Worm (Caenorhabditis elegans): ENCODE measurements around the gene cit-1.2.

The cit-1.2 gene

ce11 chrIII:7977224-7977623 lies 33.3 kb upstream of the cit-1.2 start (continued):
- no peak for TF ChIP-seq snpc-1.1 (tag; optimal IDR thresholded peaks at IDR 0.05; ENCODE audit: insufficient read depth)
- TF ChIP-seq athp-1 (tag; optimal IDR thresholded peaks at IDR 0.05): no peak
- no peak for TF ChIP-seq B0019.2 (GFP tag; conservative IDR thresholded peaks at IDR 0.05)
- no peak for TF ChIP-seq snpc-4 (GFP tag; optimal IDR thresholded peaks at IDR 0.05)
- TF ChIP-seq snpc-4 (tag; optimal IDR thresholded peaks at IDR 0.05): peak in 1 of 4 experiments; percentile 22
- 0 out of 2 replicates have a peak, but pooled peaks have one; percentile 52 for TF ChIP-seq K11D2.4 (GFP tag; IDR thresholded peaks at IDR 0.05)
- peak; percentile 6 for TF ChIP-seq die-1 (tag; optimal IDR thresholded peaks at IDR 0.05)
- peak; percentile 63 for TF ChIP-seq nfyb-1 (GFP tag; IDR thresholded peaks at IDR 0.05)
- 0 out of 2 replicates have a peak, but pooled peaks have one; percentile 36 for TF ChIP-seq lin-26 (GFP tag; IDR thresholded peaks at IDR 0.05)
- TF ChIP-seq Y53G8AR.9 (GFP tag; conservative IDR thresholded peaks at IDR 0.05): no peak
- no peak for TF ChIP-seq rcor-1 (GFP tag; IDR thresholded peaks at IDR 0.05)
- TF ChIP-seq ZK185.1 (tag; optimal IDR thresholded peaks at IDR 0.05; ENCODE audit: poor library complexity, severe bottlenecking): peak; percentile 14
- 0 out of 2 replicates have a peak, but pooled peaks have one; percentile 32 for TF ChIP-seq hsf-1 (GFP tag; IDR thresholded peaks at IDR 0.05)
- peak; percentile 7 for TF ChIP-seq madf-10 (tag; optimal IDR thresholded peaks at IDR 0.05)
- peak; percentile 12; the same call in 1 of the 2 replicates for TF ChIP-seq hmg-1.2 (GFP tag; IDR thresholded peaks at IDR 0.05)
- TF ChIP-seq tlf-1 (GFP tag; optimal IDR thresholded peaks at IDR 0.05): peak; percentile 27
- no peak for TF ChIP-seq F57A8.1 (GFP tag; optimal IDR thresholded peaks at IDR 0.05)
- TF ChIP-seq ama-1 (optimal IDR thresholded peaks at IDR 0.05): peak; percentile 5
- TF ChIP-seq ama-1 (GFP tag; optimal IDR thresholded peaks at IDR 0.05): no peak
- TF ChIP-seq F52B5.7 (tag; optimal IDR thresholded peaks at IDR 0.05): peak; percentile 79
- TF ChIP-seq zim-3 (tag; optimal IDR thresholded peaks at IDR 0.05): peak; percentile 20
- TF ChIP-seq T07F8.4 (tag; optimal IDR thresholded peaks at IDR 0.05): no peak
- peak; percentile 36; the same call in 1 of the 2 replicates for TF ChIP-seq ekl-4 (GFP tag; IDR thresholded peaks at IDR 0.05)
- TF ChIP-seq repo-1 (tag; optimal IDR thresholded peaks at IDR 0.05): peak; percentile 87
- TF ChIP-seq Y95B8A.8 (GFP tag; IDR thresholded peaks at IDR 0.05): peak; percentile 63; the same call in 1 of the 2 replicates
- no peak for TF ChIP-seq F49E8.2 (tag; optimal IDR thresholded peaks at IDR 0.05; ENCODE audit: insufficient read depth)
- 0 out of 2 replicates have a peak, but pooled peaks have one; percentile 20 for TF ChIP-seq Y79H2A.3 (GFP tag; conservative IDR thresholded peaks at IDR 0.05)
- no peak for TF ChIP-seq egl-18 (GFP tag; IDR thresholded peaks at IDR 0.05)
- TF ChIP-seq ztf-6 (GFP tag; IDR thresholded peaks at IDR 0.05): no peak
- TF ChIP-seq unc-62 (GFP tag; optimal IDR thresholded peaks at IDR 0.05): no peak
- no peak for TF ChIP-seq rpc-1 (optimal IDR thresholded peaks at IDR 0.05)
- TF ChIP-seq rpc-1 (tag; optimal IDR thresholded peaks at IDR 0.05): no peak
- 0 out of 2 replicates have a peak, but pooled peaks have one; percentile 43 for TF ChIP-seq cebp-1 (GFP tag; IDR thresholded peaks at IDR 0.05)
- TF ChIP-seq cebp-1 (tag; optimal IDR thresholded peaks at IDR 0.05): peak; percentile 49

ce11 chrIII:7977777-7978176 lies 32.8 kb upstream of the cit-1.2 start, which contains the start of gene C06G4.4:
Gene C06G4.4 (minus strand): TSS chrIII:7977812.
- TF ChIP-seq dpl-1 (GFP tag; optimal IDR thresholded peaks at IDR 0.05) (peak; percentile 2), xnd-1 (tag; optimal IDR thresholded peaks at IDR 0.05) (peak; percentile 29), F57C9.4 (tag; optimal IDR thresholded peaks at IDR 0.05) (no peak), lir-1 (GFP tag; conservative IDR thresholded peaks at IDR 0.05) (no peak), hsf-1 (GFP tag; IDR thresholded peaks at IDR 0.05) (no peak), ztf-18 (tag; optimal IDR thresholded peaks at IDR 0.05) (no peak), F33H1.4 (GFP tag; IDR thresholded peaks at IDR 0.05) (peak; percentile 45; the same call in 1 of the 2 replicates), lin-35 (GFP tag; optimal IDR thresholded peaks at IDR 0.05) (peak in 1 of 3 experiments; percentile 10), lsl-1 (GFP tag; optimal IDR thresholded peaks at IDR 0.05) (peak; percentile 70), lag-1 (GFP tag; IDR thresholded peaks at IDR 0.05) (no peak), snpc-1.3 (tag; optimal IDR thresholded peaks at IDR 0.05; ENCODE audit: insufficient read depth) (no peak), die-1 (tag; optimal IDR thresholded peaks at IDR 0.05) (no peak), nhr-120 (GFP tag; IDR thresholded peaks at IDR 0.05) (no peak), hrde-1 (tag; optimal IDR thresholded peaks at IDR 0.05; ENCODE audit: borderline replicate concordance) (no peak), dpff-1 (tag; optimal IDR thresholded peaks at IDR 0.05) (no peak), ZK185.1 (tag; optimal IDR thresholded peaks at IDR 0.05; ENCODE audit: poor library complexity, severe bottlenecking) (no peak), madf-8 (GFP tag; conservative IDR thresholded peaks at IDR 0.05) (peak; percentile 77), madf-6 (GFP tag; IDR thresholded peaks at IDR 0.05) (peak; percentile 81)

All from whole organism, young adult.